Worm (Caenorhabditis elegans) whole organism, L4/young adult: ENCODE measurements around the gene spcs-3.

Source experiments
- W03F9.2 ChIP-seq: fragments of 150-350 bp; optimal IDR thresholded peaks from 2 replicates; lab custom pipeline; 2014; ENCODE audit warnings: missing biosample characterization, missing genetic modification characterization
- dao-5 ChIP-seq: sonication (generic microtip); optimal IDR thresholded peaks from 2 replicates; lab custom pipeline; 2016; ENCODE audit warnings: missing genotype, missing genetic modification characterization, moderate library complexity, missing compliant biosample characterization
- him-1 ChIP-seq: sonication (generic microtip); optimal IDR thresholded peaks from 2 replicates; lab custom pipeline; 2016; ENCODE audit warnings: missing genotype, missing genetic modification reagents, missing genetic modification characterization, missing compliant biosample characterization

spcs-3 gene

ce11 chrIII:8065101-8065500 lies 20.3 kb downstream of the spcs-3 start:
- no peak for TF ChIP-seq dao-5 (tag; lab: Kevin White, UChicago)
- no peak for TF ChIP-seq him-1 (tag; lab: Kevin White, UChicago)
- no peak for TF ChIP-seq W03F9.2 (tag; lab: Kevin White, UChicago)

- no peak for TF ChIP-seq dao-5 (tag; lab: Kevin White, UChicago)
- no peak for TF ChIP-seq him-1 (tag; lab: Kevin White, UChicago)
- TF ChIP-seq W03F9.2 (tag; lab: Kevin White, UChicago), result no peak
Observed at ce11 chrIII:8066989-8067388, 22.2 kb downstream of the spcs-3 start, which contains the start of gene pros-1. TSS of gene pros-1 (plus strand) at chrIII:8067289.

ce11 chrIII:8067798-8068197 lies 23.0 kb downstream of the spcs-3 start:
- TF ChIP-seq dao-5 (tag; lab: Kevin White, UChicago) (no peak), W03F9.2 (tag; lab: Kevin White, UChicago) (no peak), him-1 (tag; lab: Kevin White, UChicago) (no peak)

- TF ChIP-seq W03F9.2 (tag; lab: Kevin White, UChicago) (no peak), dao-5 (tag; lab: Kevin White, UChicago) (no peak), him-1 (tag; lab: Kevin White, UChicago) (no peak)
Observed at ce11 chrIII:8069206-8069605, 24.4 kb downstream of the spcs-3 start.

ce11 chrIII:8077180-8077579 lies 32.4 kb downstream of the spcs-3 start:
- no peak for TF ChIP-seq W03F9.2 (tag; lab: Kevin White, UChicago)
- TF ChIP-seq dao-5 (tag; lab: Kevin White, UChicago), result no peak
- TF ChIP-seq him-1 (tag; lab: Kevin White, UChicago), result no peak

ce11 chrIII:8080165-8080738 lies 35.4 kb downstream of the spcs-3 start, which contains the start of the genes dcr-1 and apc-2:
TSS of gene dcr-1 (minus strand) at chrIII:8080281.
TSS of gene apc-2 (plus strand) at chrIII:8080629.
- TF ChIP-seq W03F9.2 (tag; lab: Kevin White, UChicago) (no peak), him-1 (tag; lab: Kevin White, UChicago) (no peak), dao-5 (tag; lab: Kevin White, UChicago) (no peak)

ce11 chrIII:8085355-8085754 lies 40.5 kb downstream of the spcs-3 start, which contains the start of the genes K06H7.7 and grp-1:
TSS of gene K06H7.7 (minus strand) at chrIII:8085475.
TSS of gene grp-1 (plus strand) at chrIII:8085705.
- TF ChIP-seq W03F9.2 (tag; lab: Kevin White, UChicago) (peak; percentile 77), him-1 (tag; lab: Kevin White, UChicago) (no peak)

ce11 chrIII:8088235-8088634 lies 43.4 kb downstream of the spcs-3 start, which contains the start of gene vms-1:
TSS of gene vms-1 (plus strand) at chrIII:8088535.
- TF ChIP-seq him-1 (tag; lab: Kevin White, UChicago) (no peak), dao-5 (tag; lab: Kevin White, UChicago) (no peak), W03F9.2 (tag; lab: Kevin White, UChicago) (no peak)

- TF ChIP-seq W03F9.2 (tag; lab: Kevin White, UChicago), result no peak
- no peak for TF ChIP-seq him-1 (tag; lab: Kevin White, UChicago)
- no peak for TF ChIP-seq dao-5 (tag; lab: Kevin White, UChicago)
Observed at ce11 chrIII:8091408-8091807, 46.6 kb downstream of the spcs-3 start, which contains the start of gene idi-1. TSS of gene idi-1 (plus strand) at chrIII:8091708.

- no peak for TF ChIP-seq dao-5 (tag; lab: Kevin White, UChicago)
- TF ChIP-seq W03F9.2 (tag; lab: Kevin White, UChicago), result peak; percentile 15
- TF ChIP-seq him-1 (tag; lab: Kevin White, UChicago), result no peak
Observed at ce11 chrIII:8093079-8093623, 48.3 kb downstream of the spcs-3 start, which contains the start of gene K06H7.2. TSS of gene K06H7.2 (plus strand) at chrIII:8093573.
